Worm (Caenorhabditis elegans) whole organism, L4 larva: ENCODE results near the gene C06E1.11.

Experiments
- ceh-82 ChIP-seq: sonication (generic microtip); optimal IDR thresholded peaks from 2 replicates; lab custom pipeline; 2017; ENCODE audit warnings: missing biosample characterization, missing genetic modification characterization
- egl-27 ChIP-seq: sonication (generic microtip); optimal IDR thresholded peaks from 3 replicates; lab custom pipeline; 2017; ENCODE audit warnings: missing biosample characterization, missing genetic modification reagents, missing genetic modification characterization
- nhr-28 ChIP-seq: fragments of 150-350 bp; optimal IDR thresholded peaks from 2 replicates; lab custom pipeline; 2014; ENCODE audit warnings: missing biosample characterization, missing genetic modification characterization
- ztf-7 ChIP-seq: fragments of 150-350 bp; optimal IDR thresholded peaks from 2 replicates; lab custom pipeline; 2014; ENCODE audit warnings: missing biosample characterization, missing genetic modification characterization

- no peak for TF ChIP-seq nhr-28 (tag; lab: Kevin White, UChicago)
- no peak for TF ChIP-seq egl-27 (tag; lab: Kevin White, UChicago)
- TF ChIP-seq ztf-7 (tag; lab: Kevin White, UChicago) = no peak
- no peak for TF ChIP-seq ceh-82 (tag; lab: Kevin White, UChicago)
Observed at ce11 chrIII:8650235-8650817, 33.8 kb upstream of the C06E1.11 start, which contains the start of gene flp-23.
